Fruit fly (Drosophila melanogaster) whole organism, embryonic: ENCODE results near the gene Qsox2.

Source experiments
- Awh ChIP-seq: fragments of 200-800 bp; sonication (Bioruptor generic); IDR thresholded peaks from 2 replicates; pipeline ENCODE4, ENCODE4 v1.3.6; 2022; ENCODE audit warnings: missing biosample characterization, missing genetic modification characterization
- CG10543 ChIP-seq: fragments of 200-800 bp; sonication (Bioruptor generic); optimal IDR thresholded peaks from 3 replicates; lab custom pipeline; 2017; ENCODE audit warnings: missing biosample characterization, mild to moderate bottlenecking, missing genetic modification characterization, moderate library complexity
- CG12071 ChIP-seq: fragments of 200-800 bp; sonication (Bioruptor generic); optimal IDR thresholded peaks from 3 replicates; lab custom pipeline; 2018; ENCODE audit warnings: missing biosample characterization, mild to moderate bottlenecking, missing genetic modification characterization
- CG12236 ChIP-seq: fragments of 200-800 bp; sonication (Bioruptor generic); optimal IDR thresholded peaks from 2 replicates; lab custom pipeline; 2016; ENCODE audit warnings: missing biosample characterization, missing genetic modification characterization
- CG13287 ChIP-seq: fragments of 200-800 bp; sonication (Bioruptor generic); IDR thresholded peaks from 2 replicates; pipeline ENCODE4 v1.3.6; 2022; ENCODE audit warnings: missing biosample characterization, missing genetic modification characterization; ENCODE audit not compliant: partially characterized antibody
- CG13296 ChIP-seq: fragments of 200-800 bp; sonication (Bioruptor generic); optimal IDR thresholded peaks from 3 replicates; lab custom pipeline; 2018; ENCODE audit warnings: missing biosample characterization, mild to moderate bottlenecking, missing genetic modification characterization
- CG14050 ChIP-seq: fragments of 200-800 bp; sonication (Bioruptor generic); IDR thresholded peaks from 3 replicates; pipeline ENCODE4 v1.3.6; 2022; ENCODE audit warnings: missing biosample characterization, missing genetic modification characterization
- CG14441 ChIP-seq: fragments of 200-800 bp; sonication (Bioruptor generic); IDR thresholded peaks from 2 replicates; pipeline ENCODE4 v1.3.6; 2022; ENCODE audit warnings: missing biosample characterization, missing genetic modification characterization
- CG15601 ChIP-seq: fragments of 200-800 bp; sonication (Bioruptor generic); optimal IDR thresholded peaks from 3 replicates; lab custom pipeline; 2019; ENCODE audit warnings: missing biosample characterization, mild to moderate bottlenecking, missing genetic modification characterization, moderate library complexity
- CG17186 ChIP-seq: fragments of 200-800 bp; sonication (Bioruptor generic); optimal IDR thresholded peaks from 3 replicates; lab custom pipeline; 2017; ENCODE audit warnings: missing biosample characterization, missing genetic modification reagents, missing genetic modification characterization
- CG17829 ChIP-seq: fragments of 200-800 bp; optimal IDR thresholded peaks from 2 replicates; lab custom pipeline; 2019; ENCODE audit warnings: missing biosample characterization, mild to moderate bottlenecking, missing genetic modification characterization, moderate library complexity
- CG18476 ChIP-seq: fragments of 200-800 bp; sonication (Bioruptor generic); optimal IDR thresholded peaks from 2 replicates; lab custom pipeline; 2016; ENCODE audit warnings: missing biosample characterization, mild to moderate bottlenecking, missing genetic modification characterization
- CG3281 ChIP-seq: fragments of 200-800 bp; sonication (Bioruptor generic); optimal IDR thresholded peaks from 3 replicates; lab custom pipeline; 2017; ENCODE audit warnings: missing biosample characterization, mild to moderate bottlenecking, missing genetic modification characterization
- CG4404 ChIP-seq: fragments of 200-800 bp; sonication (Bioruptor generic); IDR thresholded peaks from 2 replicates; pipeline ENCODE4 v1.3.6; 2022; ENCODE audit warnings: missing biosample characterization, missing genetic modification characterization
- CG4820 ChIP-seq: fragments of 200-800 bp; sonication (Bioruptor generic); optimal IDR thresholded peaks from 3 replicates; lab custom pipeline; 2016; ENCODE audit warnings: missing biosample characterization, missing genetic modification characterization
- CG4854 ChIP-seq: fragments of 200-800 bp; sonication (Bioruptor generic); optimal IDR thresholded peaks from 2 replicates; lab custom pipeline; 2016; ENCODE audit warnings: missing biosample characterization, missing genetic modification characterization, inconsistent platforms
- CG6854 ChIP-seq: fragments of 200-800 bp; sonication (Bioruptor generic); optimal IDR thresholded peaks from 3 replicates; lab custom pipeline; 2017; ENCODE audit warnings: missing biosample characterization, mild to moderate bottlenecking, missing genetic modification characterization
- CHES-1-like ChIP-seq: fragments of 200-800 bp; sonication (Bioruptor generic); optimal IDR thresholded peaks from 2 replicates; lab custom pipeline; 2016; ENCODE audit warnings: missing biosample characterization, missing genetic modification characterization
- Dp ChIP-seq: fragments of 200-800 bp; sonication (Bioruptor generic); optimal IDR thresholded peaks from 2 replicates; lab custom pipeline; 2018; ENCODE audit warnings: missing biosample characterization, mild to moderate bottlenecking, missing genetic modification characterization, moderate library complexity
- Hand ChIP-seq: fragments of 200-800 bp; sonication (Bioruptor generic); optimal IDR thresholded peaks from 2 replicates; lab custom pipeline; 2017; ENCODE audit warnings: mild to moderate bottlenecking, missing biosample characterization, missing genetic modification reagents, missing genetic modification characterization
- Mrtf ChIP-seq: fragments of 200-800 bp; sonication (Bioruptor generic); IDR thresholded peaks from 3 replicates; pipeline ENCODE4 v1.3.6; 2022; ENCODE audit warnings: missing biosample characterization, missing genetic modification characterization
- Myb ChIP-seq: fragments of 200-800 bp; sonication (Bioruptor generic); optimal IDR thresholded peaks from 2 replicates; lab custom pipeline; 2016; ENCODE audit warnings: missing biosample characterization, missing genetic modification characterization
- NFAT ChIP-seq: fragments of 200-800 bp; sonication (Bioruptor generic); IDR thresholded peaks from 2 replicates; pipeline ENCODE4 v1.3.6; 2022; ENCODE audit warnings: missing biosample characterization, missing genetic modification characterization
- NK7.1 ChIP-seq: fragments of 200-800 bp; sonication (Bioruptor generic); optimal IDR thresholded peaks from 3 replicates; lab custom pipeline; 2016; ENCODE audit warnings: missing biosample characterization, missing genetic modification characterization
- Rfx ChIP-seq: fragments of 200-800 bp; sonication (Bioruptor generic); IDR thresholded peaks from 2 replicates; pipeline ENCODE4 v1.3.6; 2022; ENCODE audit warnings: missing biosample characterization, missing genetic modification characterization
- Sox102F ChIP-seq: fragments of 200-800 bp; sonication (Bioruptor generic); optimal IDR thresholded peaks from 2 replicates; lab custom pipeline; 2018; ENCODE audit warnings: missing biosample characterization, mild to moderate bottlenecking, missing genetic modification characterization, moderate library complexity
- Xbp1 ChIP-seq: fragments of 200-800 bp; sonication (Bioruptor generic); optimal IDR thresholded peaks from 3 replicates; lab custom pipeline; 2016; ENCODE audit warnings: missing biosample characterization, mild to moderate bottlenecking, missing genetic modification characterization
- caup ChIP-seq: fragments of 200-800 bp; sonication (Bioruptor generic); optimal IDR thresholded peaks from 3 replicates; lab custom pipeline; 2017; ENCODE audit warnings: missing biosample characterization, mild to moderate bottlenecking, missing genetic modification characterization, moderate library complexity; ENCODE audit not compliant: severe bottlenecking
- chm ChIP-seq: fragments of 200-800 bp; sonication (Bioruptor generic); IDR thresholded peaks from 2 replicates; pipeline ENCODE4 v1.3.6; 2022; ENCODE audit warnings: missing biosample characterization, missing genetic modification characterization
- croc ChIP-seq: fragments of 200-800 bp; sonication (Bioruptor generic); conservative IDR thresholded peaks from 3 replicates; pipeline ENCODE4 v1.3.6; 2022; ENCODE audit warnings: missing biosample characterization, missing genetic modification characterization
- esg ChIP-seq: fragments of 200-800 bp; sonication (Bioruptor generic); conservative IDR thresholded peaks from 2 replicates; pipeline ENCODE4 v1.3.6; 2022; ENCODE audit warnings: missing biosample characterization, missing genetic modification characterization
- grn ChIP-seq: fragments of 200-800 bp; sonication (Bioruptor generic); optimal IDR thresholded peaks from 3 replicates; lab custom pipeline; 2017; ENCODE audit warnings: missing biosample characterization, missing genetic modification characterization
- jigr1 ChIP-seq: fragments of 200-800 bp; sonication (Bioruptor generic); IDR thresholded peaks from 3 replicates; pipeline ENCODE4 v1.3.6; 2022; ENCODE audit warnings: missing biosample characterization, missing genetic modification characterization
- kay ChIP-seq: fragments of 200-800 bp; sonication (Bioruptor generic); optimal IDR thresholded peaks from 2 replicates; lab custom pipeline; 2016; ENCODE audit warnings: missing biosample characterization, missing genetic modification characterization
- nau ChIP-seq: fragments of 200-800 bp; sonication (Bioruptor generic); optimal IDR thresholded peaks from 3 replicates; lab custom pipeline; 2017; ENCODE audit warnings: missing biosample characterization, mild to moderate bottlenecking, missing genetic modification characterization, missing genetic modification reagents
- nmo ChIP-seq: fragments of 200-800 bp; sonication (Bioruptor generic); optimal IDR thresholded peaks from 2 replicates; lab custom pipeline; 2018; ENCODE audit warnings: missing biosample characterization, mild to moderate bottlenecking, missing genetic modification characterization, moderate library complexity
- peb ChIP-seq: fragments of 200-800 bp; sonication (Bioruptor generic); IDR thresholded peaks from 2 replicates; pipeline ENCODE4 v1.3.6; 2022; ENCODE audit warnings: missing biosample characterization, missing genetic modification characterization
- pita ChIP-seq: fragments of 200-800 bp; sonication (Bioruptor generic); optimal IDR thresholded peaks from 2 replicates; lab custom pipeline; 2017; ENCODE audit warnings: missing biosample characterization, mild to moderate bottlenecking, missing genetic modification characterization
- psq ChIP-seq: fragments of 200-800 bp; sonication (Bioruptor generic); optimal IDR thresholded peaks from 2 replicates; lab custom pipeline; 2017; ENCODE audit warnings: missing biosample characterization, missing genetic modification characterization
- run ChIP-seq: fragments of 200-800 bp; sonication (Bioruptor generic); optimal IDR thresholded peaks from 3 replicates; lab custom pipeline; 2018; ENCODE audit warnings: missing biosample characterization, mild to moderate bottlenecking, missing genetic modification characterization
- salm ChIP-seq: fragments of 200-800 bp; sonication (Bioruptor generic); optimal IDR thresholded peaks from 2 replicates; lab custom pipeline; 2018; ENCODE audit warnings: missing biosample characterization, mild to moderate bottlenecking, missing genetic modification characterization
- sens ChIP-seq: fragments of 200-800 bp; sonication (Bioruptor generic); peaks from one replicate; lab custom pipeline; 2016; ENCODE audit warnings: missing biosample characterization, missing genetic modification characterization
- seq ChIP-seq: fragments of 200-800 bp; sonication (Bioruptor generic); IDR thresholded peaks from 2 replicates; pipeline ENCODE4 v1.3.6; 2022; ENCODE audit warnings: missing biosample characterization, missing genetic modification characterization
- sisA ChIP-seq: fragments of 200-800 bp; sonication (Bioruptor generic); IDR thresholded peaks from 2 replicates; pipeline ENCODE4 v1.3.6; 2022; ENCODE audit warnings: missing biosample characterization, missing genetic modification characterization
- sug ChIP-seq: fragments of 200-800 bp; optimal IDR thresholded peaks from 2 replicates; lab custom pipeline; 2019; ENCODE audit warnings: missing biosample characterization, mild to moderate bottlenecking, missing genetic modification characterization, moderate library complexity
- trem ChIP-seq: fragments of 200-800 bp; optimal IDR thresholded peaks from 3 replicates; lab custom pipeline; 2019; ENCODE audit warnings: missing biosample characterization, mild to moderate bottlenecking, missing genetic modification characterization, moderate library complexity
- trh ChIP-seq: fragments of 200-800 bp; sonication (Bioruptor generic); optimal IDR thresholded peaks from 2 replicates; lab custom pipeline; 2016; ENCODE audit warnings: missing biosample characterization, missing genetic modification characterization
- ttk ChIP-seq: fragments of 200-800 bp; sonication (Bioruptor generic); IDR thresholded peaks from 2 replicates; pipeline ENCODE4 v2.1.2; 2022; ENCODE audit warnings: missing biosample characterization, missing genetic modification characterization
- vnd ChIP-seq: fragments of 200-800 bp; sonication (Bioruptor generic); IDR thresholded peaks from 3 replicates; pipeline ENCODE4 v1.3.6; 2022; ENCODE audit warnings: missing biosample characterization, missing genetic modification characterization; ENCODE audit not compliant: partially characterized antibody
- vvl ChIP-seq: fragments of 200-800 bp; sonication (Bioruptor generic); IDR thresholded peaks from 2 replicates; pipeline ENCODE4 v1.3.6; 2022; ENCODE audit warnings: missing biosample characterization, missing genetic modification characterization
- zen2 ChIP-seq: fragments of 200-800 bp; sonication (Bioruptor generic); IDR thresholded peaks from 3 replicates; pipeline ENCODE4 v1.3.6; 2022; ENCODE audit warnings: missing biosample characterization, missing genetic modification characterization; ENCODE audit not compliant: partially characterized antibody

Qsox2 gene

dm6 chr3R:21863817-21864384 is 49.6 kb upstream of the Qsox2 start (continued):
- TF ChIP-seq seq (GFP tag; lab: Robert Waterston, UW) = no peak
- TF ChIP-seq ttk = no peak
- no peak for TF ChIP-seq Awh (GFP tag; lab: Robert Waterston, UW)
- no peak for TF ChIP-seq Mrtf
- TF ChIP-seq NFAT (GFP tag; lab: Robert Waterston, UW) = no peak
- no peak for TF ChIP-seq pita (GFP tag; lab: Kevin White, UChicago)
- TF ChIP-seq esg (GFP tag; lab: Robert Waterston, UW) = no peak
- no peak for TF ChIP-seq CG14050 (GFP tag; lab: Robert Waterston, UW)
- no peak for TF ChIP-seq chm (GFP tag; lab: Robert Waterston, UW)
- TF ChIP-seq trem = no peak
- TF ChIP-seq vvl (GFP tag; lab: Robert Waterston, UW) = no peak
- no peak for TF ChIP-seq salm (tag; lab: Kevin White, UChicago)
- 0 out of 2 replicates have a peak, but pooled peaks have one; percentile 7 for TF ChIP-seq Rfx (GFP tag; lab: Robert Waterston, UW)
- no peak for TF ChIP-seq CG13296 (GFP tag; lab: Kevin White, UChicago)
- no peak for TF ChIP-seq grn (GFP tag; lab: Kevin White, UChicago)
- TF ChIP-seq CG13287 (GFP tag; lab: Robert Waterston, UW) = no peak
- TF ChIP-seq psq (GFP tag; lab: Kevin White, UChicago) = no peak
- TF ChIP-seq CHES-1-like (GFP tag; lab: Kevin White, UChicago) = no peak
- no peak for TF ChIP-seq sug
- TF ChIP-seq kay (GFP tag; lab: Kevin White, UChicago) = no peak
- TF ChIP-seq trh (GFP tag; lab: Kevin White, UChicago) = no peak
- TF ChIP-seq caup (GFP tag; lab: Kevin White, UChicago) = no peak
- TF ChIP-seq vnd (GFP tag; lab: Robert Waterston, UW) = no peak
- TF ChIP-seq zen2 (GFP tag; lab: Robert Waterston, UW) = no peak
- peak; percentile 19 for TF ChIP-seq sens (GFP tag; lab: Kevin White, UChicago)
- no peak for TF ChIP-seq Dp (GFP tag; lab: Kevin White, UChicago)
- TF ChIP-seq nau (GFP tag; lab: Kevin White, UChicago) = no peak
- TF ChIP-seq CG18476 = no peak
- TF ChIP-seq Xbp1 (GFP tag; lab: Kevin White, UChicago) = no peak
- TF ChIP-seq CG12236 = no peak
- TF ChIP-seq croc = no peak
- no peak for TF ChIP-seq CG3281 (GFP tag; lab: Kevin White, UChicago)
- peak; percentile 57 for TF ChIP-seq Sox102F (GFP tag; lab: Kevin White, UChicago)
- no peak for TF ChIP-seq CG6854 (GFP tag; lab: Kevin White, UChicago)
- TF ChIP-seq CG12071 (GFP tag; lab: Kevin White, UChicago) = no peak
- TF ChIP-seq peb = no peak
- no peak for TF ChIP-seq CG15601 (tag; lab: Kevin White, UChicago)
- no peak for TF ChIP-seq CG4854 (GFP tag; lab: Kevin White, UChicago)
- TF ChIP-seq CG17829 (tag; lab: Kevin White, UChicago) = peak; percentile 4
- no peak for TF ChIP-seq Hand (GFP tag; lab: Kevin White, UChicago)
- peak; percentile 14; the same call in 1 of the 2 replicates for TF ChIP-seq CG14441 (GFP tag; lab: Robert Waterston, UW)
- no peak for TF ChIP-seq CG4820 (GFP tag; lab: Kevin White, UChicago)
- TF ChIP-seq CG4404 (GFP tag; lab: Robert Waterston, UW) = no peak
- no peak for TF ChIP-seq jigr1 (GFP tag; lab: Robert Waterston, UW)
- no peak for TF ChIP-seq NK7.1
- TF ChIP-seq CG10543 = no peak
- no peak for TF ChIP-seq nmo (GFP tag; lab: Kevin White, UChicago)
- no peak for TF ChIP-seq Myb (GFP tag; lab: Kevin White, UChicago)
- 0 out of 2 replicates have a peak, but pooled peaks have one; percentile 7 for TF ChIP-seq sisA (GFP tag; lab: Robert Waterston, UW)
- TF ChIP-seq CG17186 (GFP tag; lab: Kevin White, UChicago) = no peak
- TF ChIP-seq run (tag; lab: Kevin White, UChicago) = no peak
